Fruit fly (Drosophila melanogaster) whole organism, prepupa: ENCODE data around the gene CG12951.

Experiments used
- Blimp-1 ChIP-seq: fragments of 200-800 bp; sonication (Bioruptor generic); optimal IDR thresholded peaks from 3 replicates; lab custom pipeline; 2017; ENCODE audit warnings: missing biosample characterization, missing genetic modification characterization, mild to moderate bottlenecking, moderate library complexity, missing genetic modification reagents
- CG10631 ChIP-seq: fragments of 200-800 bp; sonication (Bioruptor generic); optimal IDR thresholded peaks from 2 replicates; lab custom pipeline; 2016; ENCODE audit warnings: missing biosample characterization, missing genetic modification characterization
- CG11762 ChIP-seq: fragments of 200-800 bp; sonication (Bioruptor generic); optimal IDR thresholded peaks from 3 replicates; lab custom pipeline; 2016; ENCODE audit warnings: missing biosample characterization, missing genetic modification characterization; ENCODE audit not compliant: insufficient read depth
- CG15336 ChIP-seq: fragments of 200-800 bp; sonication (Bioruptor generic); IDR thresholded peaks from 2 replicates; pipeline ENCODE4 v1.3.6; 2022; ENCODE audit warnings: missing biosample characterization, missing genetic modification characterization
- CG1621 ChIP-seq: fragments of 200-800 bp; sonication (Bioruptor generic); optimal IDR thresholded peaks from 3 replicates; lab custom pipeline; 2018; ENCODE audit warnings: missing biosample characterization, mild to moderate bottlenecking, missing genetic modification characterization
- CG31627 ChIP-seq: fragments of 200-800 bp; sonication (Bioruptor generic); optimal IDR thresholded peaks from 3 replicates; lab custom pipeline; 2016; ENCODE audit warnings: missing biosample characterization, missing genetic modification characterization
- CG34406 ChIP-seq: fragments of 200-800 bp; sonication (Bioruptor generic); optimal IDR thresholded peaks from 3 replicates; lab custom pipeline; 2016; ENCODE audit warnings: missing biosample characterization, missing genetic modification characterization
- CG3919 ChIP-seq: fragments of 200-800 bp; sonication (Bioruptor generic); optimal IDR thresholded peaks from 3 replicates; lab custom pipeline; 2016; ENCODE audit warnings: missing biosample characterization, missing genetic modification characterization
- CG6276 ChIP-seq: fragments of 200-800 bp; sonication (Bioruptor generic); optimal IDR thresholded peaks from 2 replicates; lab custom pipeline; 2017; ENCODE audit warnings: missing biosample characterization, mild to moderate bottlenecking, missing genetic modification characterization
- CG6808 ChIP-seq: fragments of 200-800 bp; sonication (Bioruptor generic); optimal IDR thresholded peaks from 3 replicates; lab custom pipeline; 2017; ENCODE audit warnings: missing biosample characterization, missing genetic modification characterization, mild to moderate bottlenecking, moderate library complexity, missing genetic modification reagents
- CG6854 ChIP-seq: fragments of 200-800 bp; sonication (Bioruptor generic); optimal IDR thresholded peaks from 2 replicates; lab custom pipeline; 2017; ENCODE audit warnings: missing biosample characterization, mild to moderate bottlenecking, missing genetic modification characterization
- CG7368 ChIP-seq: fragments of 200-800 bp; sonication (Bioruptor generic); optimal IDR thresholded peaks from 3 replicates; lab custom pipeline; 2016; ENCODE audit warnings: missing biosample characterization, missing genetic modification characterization
- CG8319 ChIP-seq: fragments of 200-800 bp; sonication (Bioruptor generic); optimal IDR thresholded peaks from 3 replicates; lab custom pipeline; 2016; ENCODE audit warnings: missing biosample characterization, missing genetic modification characterization
- CG8632 ChIP-seq: fragments of 200-800 bp; sonication (Bioruptor generic); optimal IDR thresholded peaks from 3 replicates; lab custom pipeline; 2016; ENCODE audit warnings: missing biosample characterization, missing genetic modification characterization
- Eip75B ChIP-seq: fragments of 200-800 bp; sonication (Bioruptor generic); optimal IDR thresholded peaks from 3 replicates; lab custom pipeline; 2016; ENCODE audit warnings: missing biosample characterization, missing genetic modification characterization
- Eip78C ChIP-seq: fragments of 200-800 bp; sonication (Bioruptor generic); peaks from one replicate; lab custom pipeline; 2016; ENCODE audit warnings: missing biosample characterization, missing genetic modification characterization
- Eip93F ChIP-seq: fragments of 200-800 bp; sonication (Bioruptor generic); optimal IDR thresholded peaks from 2 replicates; lab custom pipeline; 2016; ENCODE audit warnings: missing biosample characterization, mild to moderate bottlenecking, missing genetic modification characterization
- Ets21C ChIP-seq: fragments of 200-800 bp; sonication (Bioruptor generic); optimal IDR thresholded peaks from 3 replicates; lab custom pipeline; 2016; ENCODE audit warnings: missing biosample characterization, missing genetic modification characterization
- Gug ChIP-seq: fragments of 200-800 bp; sonication (Bioruptor generic); IDR thresholded peaks from 2 replicates; pipeline ENCODE4 v1.3.6; 2022; ENCODE audit warnings: missing biosample characterization, missing genetic modification characterization
- Hr39 ChIP-seq: fragments of 200-800 bp; sonication (Bioruptor generic); optimal IDR thresholded peaks from 2 replicates; lab custom pipeline; 2016; ENCODE audit warnings: missing biosample characterization, missing genetic modification characterization
- Hr4 ChIP-seq: fragments of 200-800 bp; sonication (Bioruptor generic); optimal IDR thresholded peaks from 3 replicates; lab custom pipeline; 2016; ENCODE audit warnings: missing biosample characterization, missing genetic modification characterization
- Met ChIP-seq: fragments of 200-800 bp; sonication (Bioruptor generic); optimal IDR thresholded peaks from 3 replicates; lab custom pipeline; 2016; ENCODE audit warnings: missing biosample characterization, missing genetic modification characterization
- OdsH ChIP-seq: fragments of 200-800 bp; sonication (Bioruptor generic); optimal IDR thresholded peaks from 3 replicates; lab custom pipeline; 2016; ENCODE audit warnings: missing biosample characterization, missing genetic modification characterization
- Smox ChIP-seq: fragments of 200-800 bp; sonication (Bioruptor generic); optimal IDR thresholded peaks from 3 replicates; lab custom pipeline; 2016; ENCODE audit warnings: missing biosample characterization, missing genetic modification characterization
- Sox15 ChIP-seq: fragments of 200-800 bp; sonication (Bioruptor generic); optimal IDR thresholded peaks from 3 replicates; lab custom pipeline; 2016; ENCODE audit warnings: missing biosample characterization, missing genetic modification characterization
- acj6 ChIP-seq: fragments of 200-800 bp; sonication (Bioruptor generic); optimal IDR thresholded peaks from 3 replicates; lab custom pipeline; 2016; ENCODE audit warnings: missing biosample characterization, missing genetic modification characterization
- cyc ChIP-seq: fragments of 200-800 bp; sonication (Bioruptor generic); optimal IDR thresholded peaks from 3 replicates; lab custom pipeline; 2016; ENCODE audit warnings: missing biosample characterization, missing genetic modification characterization
- eg ChIP-seq: fragments of 200-800 bp; sonication (Bioruptor generic); IDR thresholded peaks from 3 replicates; pipeline ENCODE4 v1.3.6; 2022; ENCODE audit warnings: missing biosample characterization, missing genetic modification characterization
- esn ChIP-seq: fragments of 200-800 bp; sonication (Bioruptor generic); optimal IDR thresholded peaks from 2 replicates; lab custom pipeline; 2016; ENCODE audit warnings: missing biosample characterization, mild to moderate bottlenecking, missing genetic modification characterization, moderate library complexity
- fd59A ChIP-seq: fragments of 200-800 bp; sonication (Bioruptor generic); optimal IDR thresholded peaks from 2 replicates; lab custom pipeline; 2017; ENCODE audit warnings: missing biosample characterization, mild to moderate bottlenecking, missing genetic modification characterization, missing genetic modification reagents
- fkh ChIP-seq: fragments of 200-800 bp; sonication (Bioruptor generic); optimal IDR thresholded peaks from 3 replicates; lab custom pipeline; 2017; ENCODE audit warnings: missing biosample characterization, mild to moderate bottlenecking, missing genetic modification characterization, moderate library complexity
- lz ChIP-seq: fragments of 200-800 bp; sonication (Bioruptor generic); optimal IDR thresholded peaks from 3 replicates; lab custom pipeline; 2016; ENCODE audit warnings: missing biosample characterization, missing genetic modification characterization
- net ChIP-seq: fragments of 200-800 bp; sonication (Bioruptor generic); optimal IDR thresholded peaks from 3 replicates; lab custom pipeline; 2016; ENCODE audit warnings: missing biosample characterization, missing genetic modification characterization
- ss ChIP-seq, 2 experiments: fragments of 200-800 bp; sonication (Bioruptor generic); optimal IDR thresholded peaks; 2 replicates in 1 of 2; 3 replicates in 1 of 2; lab custom pipeline; 2017 to 2018; ENCODE audit warnings: mild to moderate bottlenecking in 2 of 2, missing biosample characterization in 2 of 2, missing genetic modification characterization in 2 of 2, moderate library complexity in 1 of 2
- svp ChIP-seq: fragments of 200-800 bp; sonication (Bioruptor generic); peaks from one replicate; lab custom pipeline; 2016; ENCODE audit warnings: missing biosample characterization, missing genetic modification characterization
- topi ChIP-seq: fragments of 200-800 bp; sonication (Bioruptor generic); optimal IDR thresholded peaks from 3 replicates; lab custom pipeline; 2016; ENCODE audit warnings: missing biosample characterization, missing genetic modification characterization
- vri ChIP-seq: fragments of 200-800 bp; sonication (Bioruptor generic); optimal IDR thresholded peaks from 3 replicates; lab custom pipeline; 2016; ENCODE audit warnings: missing biosample characterization, mild to moderate bottlenecking, missing genetic modification characterization

CG12951 gene

dm6 chr3R:9370413-9370812 lies 40.3 kb upstream of the CG12951 start (continued):
- peak; percentile 5 for TF ChIP-seq CG3919 (GFP tag; lab: Kevin White, UChicago)
- no peak for TF ChIP-seq fd59A (GFP tag; lab: Kevin White, UChicago)
- no peak for TF ChIP-seq fkh
- peak; percentile 30 for TF ChIP-seq Met (GFP tag; lab: Kevin White, UChicago)
- TF ChIP-seq CG11762 (GFP tag; lab: Kevin White, UChicago), result no peak
- TF ChIP-seq CG7368, result no peak
- TF ChIP-seq CG34406 (GFP tag; lab: Kevin White, UChicago), result no peak
- peak; percentile 36 for TF ChIP-seq CG6276 (GFP tag; lab: Kevin White, UChicago)
- TF ChIP-seq lz (GFP tag; lab: Kevin White, UChicago), result no peak
- peak; percentile 7 for TF ChIP-seq topi (GFP tag; lab: Kevin White, UChicago)
- TF ChIP-seq CG1621 (tag; lab: Kevin White, UChicago), result no peak
- no peak for TF ChIP-seq OdsH (GFP tag; lab: Kevin White, UChicago)
- no peak for TF ChIP-seq CG6854 (GFP tag; lab: Kevin White, UChicago)
- TF ChIP-seq net (GFP tag; lab: Kevin White, UChicago), result peak; percentile 11

dm6 chr3R:9365893-9366500 lies 35.9 kb upstream of the CG12951 start:
- TF ChIP-seq vri (GFP tag; lab: Kevin White, UChicago) (peak; percentile 76), Gug (no peak), Eip93F (GFP tag; lab: Kevin White, UChicago) (peak; percentile 32), CG6808 (peak; percentile 2), Hr4 (GFP tag; lab: Kevin White, UChicago) (no peak), Eip78C (peak; percentile 39), Eip75B (no peak)
- TF ChIP-seq, all 60 proteins: peak for 4

- TF ChIP-seq svp (peak; percentile 94), eg (GFP tag; lab: Robert Waterston, UW) (no peak), fd59A (GFP tag; lab: Kevin White, UChicago) (no peak)
These were observed 35.0 kb upstream of the CG12951 start, which contains the start of gene Srr for dm6 chr3R:9365121-9365520. Gene Srr (plus strand): TSS chr3R:9365398.

dm6 chr3R:9363066-9363719 lies 33.1 kb upstream of the CG12951 start, which contains the start of gene CG18473:
Gene CG18473 (plus strand): TSS chr3R:9363305.
- TF ChIP-seq CG8319 (no peak), Eip78C (peak; percentile 65), CG6276 (GFP tag; lab: Kevin White, UChicago) (no peak), svp (peak; percentile 93), fkh (peak; percentile 10), Ets21C (GFP tag; lab: Kevin White, UChicago) (no peak), Met (GFP tag; lab: Kevin White, UChicago) (no peak), CG31627 (GFP tag; lab: Kevin White, UChicago) (no peak), cyc (no peak)
- TF ChIP-seq, all 60 proteins: peak for 3

dm6 chr3R:9359393-9359792 lies 29.3 kb upstream of the CG12951 start:
- no peak for TF ChIP-seq ss (GFP tag; optimal IDR thresholded peaks at IDR 0.05; lab: Kevin White, UChicago)
- TF ChIP-seq Smox, result no peak
- no peak for TF ChIP-seq acj6
- no peak for TF ChIP-seq CG10631 (GFP tag; lab: Kevin White, UChicago)
- no peak for TF ChIP-seq Sox15 (GFP tag; lab: Kevin White, UChicago)
- TF ChIP-seq CG8632, result no peak
- TF ChIP-seq CG15336 (GFP tag; lab: Robert Waterston, UW), result no peak
- TF ChIP-seq CG1621 (tag; lab: Kevin White, UChicago), result no peak
- TF ChIP-seq Blimp-1 (GFP tag; lab: Kevin White, UChicago), result no peak
- TF ChIP-seq CG3919 (GFP tag; lab: Kevin White, UChicago), result no peak
- TF ChIP-seq Eip78C, result no peak
- TF ChIP-seq CG6276 (GFP tag; lab: Kevin White, UChicago), result no peak
- TF ChIP-seq Hr39, result no peak
- no peak for TF ChIP-seq CG6854 (GFP tag; lab: Kevin White, UChicago)
- TF ChIP-seq fkh, result no peak
- TF ChIP-seq esn, result no peak
